Worm (Caenorhabditis elegans): ENCODE data around the gene drd-50.

The drd-50 gene

DNA sequence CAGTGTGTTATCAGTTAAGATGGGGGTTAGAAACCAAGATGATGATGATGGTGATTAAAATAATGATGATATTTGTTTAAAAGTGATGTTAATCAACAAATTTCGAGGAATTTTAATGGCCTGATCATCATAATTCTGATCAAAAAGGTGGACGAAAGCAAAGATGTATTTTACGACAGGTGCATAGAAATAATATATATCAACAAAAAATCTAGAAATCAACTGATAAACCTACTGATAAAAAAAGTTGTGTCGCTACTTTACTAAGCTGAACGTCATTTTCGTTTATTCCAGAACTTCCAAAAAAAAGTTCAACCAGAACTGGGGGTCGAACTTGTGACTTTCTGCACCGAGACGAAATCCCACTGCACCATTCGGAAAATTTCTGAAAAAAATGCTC, 5.6 kb downstream of the drd-50 start, which contains the start of gene mul-1:
Gene mul-1, minus strand, starts transcription at position 84 of the 400 bp plus-strand sequence.
- TF ChIP-seq dmd-6 (GFP tag; IDR thresholded peaks at IDR 0.05), result peak; percentile 59
- TF ChIP-seq nhr-11 (tag; optimal IDR thresholded peaks at IDR 0.05), result no peak
- TF ChIP-seq duxl-1 (tag; optimal IDR thresholded peaks at IDR 0.05; ENCODE audit: poor library complexity), result no peak
- no peak for TF ChIP-seq nhr-28 (tag; optimal IDR thresholded peaks at IDR 0.05)
- TF ChIP-seq mxl-2 (GFP tag; conservative IDR thresholded peaks at IDR 0.05), result no peak
- TF ChIP-seq zfp-2 (tag; optimal IDR thresholded peaks at IDR 0.05), result no peak
- TF ChIP-seq nhr-25 (tag; optimal IDR thresholded peaks at IDR 0.05; ENCODE audit: borderline replicate concordance, insufficient read depth), result no peak
- no peak for TF ChIP-seq daf-16 (GFP tag; optimal IDR thresholded peaks at IDR 0.05)
- peak; percentile 42 for TF ChIP-seq daf-16 (tag; optimal IDR thresholded peaks at IDR 0.05)
- TF ChIP-seq nhr-76 (tag; optimal IDR thresholded peaks at IDR 0.05), result no peak
- no peak for TF ChIP-seq aha-1 (tag)
- no peak for TF ChIP-seq sdz-12 (GFP tag; optimal IDR thresholded peaks at IDR 0.05)
- TF ChIP-seq jun-1 (tag; optimal IDR thresholded peaks at IDR 0.05), result no peak
- TF ChIP-seq ctbp-1 (GFP tag; IDR thresholded peaks at IDR 0.05), result no peak
- TF ChIP-seq unc-62 (GFP tag; optimal IDR thresholded peaks at IDR 0.05 in 1 of 2), result peak in 1 of 2 experiments; percentile 8
- TF ChIP-seq unc-62 (tag; optimal IDR thresholded peaks at IDR 0.05), result no peak
- TF ChIP-seq snpc-1.2 (GFP tag; IDR thresholded peaks at IDR 0.05), result no peak
- no peak for TF ChIP-seq gei-8 (GFP tag; optimal IDR thresholded peaks at IDR 0.05)
- no peak for TF ChIP-seq ceh-28 (tag; optimal IDR thresholded peaks at IDR 0.05)
- no peak for TF ChIP-seq lin-15B (tag; optimal IDR thresholded peaks at IDR 0.05)
- no peak for TF ChIP-seq zag-1 (tag; optimal IDR thresholded peaks at IDR 0.05)
- no peak for TF ChIP-seq ceh-82 (tag; optimal IDR thresholded peaks at IDR 0.05)
- TF ChIP-seq T26A8.4 (GFP tag; IDR thresholded peaks at IDR 0.05), result no peak
- no peak for TF ChIP-seq fkh-10 (GFP tag; optimal IDR thresholded peaks at IDR 0.05)
- no peak for TF ChIP-seq set-16 (GFP tag; IDR thresholded peaks at IDR 0.05)
- no peak for TF ChIP-seq zfp-3 (GFP tag; conservative IDR thresholded peaks at IDR 0.05)
- no peak for TF ChIP-seq saeg-2 (GFP tag; IDR thresholded peaks at IDR 0.05)

DNA sequence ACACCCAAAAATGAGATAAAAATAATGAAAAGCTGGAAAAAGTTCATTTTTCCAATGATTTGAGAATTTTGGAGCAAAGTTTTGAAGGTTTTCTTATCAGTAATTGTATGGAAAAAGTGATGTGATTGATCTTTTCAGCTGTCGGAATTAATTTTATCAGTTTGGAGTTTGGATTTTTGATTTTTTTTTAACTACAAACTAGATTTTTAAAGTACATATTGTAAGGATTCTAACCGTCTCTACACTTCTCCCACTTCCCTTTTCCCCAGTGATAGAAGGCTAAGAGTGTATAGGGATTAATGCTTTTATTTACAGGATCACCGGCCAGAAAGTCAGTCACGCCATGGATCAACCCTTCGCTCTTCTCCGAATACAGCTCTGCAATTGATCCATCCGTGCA, 8.1 kb downstream of the drd-50 start, which contains the start of gene F49F1.7:
Gene F49F1.7, minus strand, starts transcription at position 101 of the 400 bp plus-strand sequence.
- peak; percentile 30; the same call in 1 of the 2 replicates for TF ChIP-seq dmd-6 (GFP tag; IDR thresholded peaks at IDR 0.05)

- TF ChIP-seq nhr-102 (tag; optimal IDR thresholded peaks at IDR 0.05) (no peak), sdz-12 (GFP tag; optimal IDR thresholded peaks at IDR 0.05) (no peak), egl-43 (GFP tag; IDR thresholded peaks at IDR 0.05) (no peak), daf-16 (GFP tag; optimal IDR thresholded peaks at IDR 0.05) (no peak), daf-16 (tag; optimal IDR thresholded peaks at IDR 0.05) (no peak), nhr-237 (tag; optimal IDR thresholded peaks at IDR 0.05) (no peak), unc-62 (GFP tag; optimal IDR thresholded peaks at IDR 0.05 in 1 of 2) (no peak), unc-62 (tag; optimal IDR thresholded peaks at IDR 0.05) (no peak), F44E2.7 (GFP tag; IDR thresholded peaks at IDR 0.05) (no peak), zfp-2 (tag; optimal IDR thresholded peaks at IDR 0.05) (no peak), nhr-42 (GFP tag; IDR thresholded peaks at IDR 0.05) (no peak), zfp-3 (GFP tag; conservative IDR thresholded peaks at IDR 0.05) (no peak), tra-1 (GFP tag; IDR thresholded peaks at IDR 0.05) (no peak), lin-39 (tag; optimal IDR thresholded peaks at IDR 0.05) (no peak), hlh-11 (tag; optimal IDR thresholded peaks at IDR 0.05) (no peak), lin-1 (GFP tag; IDR thresholded peaks at IDR 0.05) (no peak)
Measured at ce11 chrIV:4135744-4136143, 18.2 kb downstream of the drd-50 start, which contains the start of gene F49F1.17. F49F1.17 (minus strand) TSS chrIV:4135844.

ce11 chrIV:4137472-4137871, 19.9 kb downstream of the drd-50 start, which contains the start of gene F49F1.9:
F49F1.9 (minus strand) TSS chrIV:4137572.
- TF ChIP-seq D1046.2 (GFP tag; IDR thresholded peaks at IDR 0.05) (no peak), hlh-11 (tag; optimal IDR thresholded peaks at IDR 0.05) (no peak), dpl-1 (GFP tag; optimal IDR thresholded peaks at IDR 0.05) (no peak), ceh-62 (tag; optimal IDR thresholded peaks at IDR 0.05) (no peak), cey-2 (tag; optimal IDR thresholded peaks at IDR 0.05; ENCODE audit: borderline replicate concordance, insufficient read depth) (no peak), R02D3.7 (tag; optimal IDR thresholded peaks at IDR 0.05) (no peak), T26A8.4 (GFP tag; IDR thresholded peaks at IDR 0.05) (no peak), zag-1 (tag; optimal IDR thresholded peaks at IDR 0.05) (no peak), F44E2.7 (GFP tag; IDR thresholded peaks at IDR 0.05) (no peak), nhr-11 (tag; optimal IDR thresholded peaks at IDR 0.05) (no peak)

Data from whole organism, L4 larva.